Worm (Caenorhabditis elegans): ENCODE measurements around the gene D1054.9.

- TF ChIP-seq ceh-82 (tag; optimal IDR thresholded peaks at IDR 0.05) (no peak), pqm-1 (tag; optimal IDR thresholded peaks at IDR 0.05) (no peak), ztf-4 (tag; optimal IDR thresholded peaks at IDR 0.05) (no peak), R02D3.7 (tag; optimal IDR thresholded peaks at IDR 0.05) (no peak), fkh-2 (tag; optimal IDR thresholded peaks at IDR 0.05) (no peak), nhr-28 (tag; optimal IDR thresholded peaks at IDR 0.05) (no peak), unc-39 (tag; optimal IDR thresholded peaks at IDR 0.05) (no peak), egl-27 (tag; optimal IDR thresholded peaks at IDR 0.05) (no peak)
Observed at ce11 chrV:10790921-10791320, at the start of gene D1054.9.
